Fruit fly (Drosophila melanogaster): ENCODE results near the gene Sgs4.

Sgs4 gene

DNA sequence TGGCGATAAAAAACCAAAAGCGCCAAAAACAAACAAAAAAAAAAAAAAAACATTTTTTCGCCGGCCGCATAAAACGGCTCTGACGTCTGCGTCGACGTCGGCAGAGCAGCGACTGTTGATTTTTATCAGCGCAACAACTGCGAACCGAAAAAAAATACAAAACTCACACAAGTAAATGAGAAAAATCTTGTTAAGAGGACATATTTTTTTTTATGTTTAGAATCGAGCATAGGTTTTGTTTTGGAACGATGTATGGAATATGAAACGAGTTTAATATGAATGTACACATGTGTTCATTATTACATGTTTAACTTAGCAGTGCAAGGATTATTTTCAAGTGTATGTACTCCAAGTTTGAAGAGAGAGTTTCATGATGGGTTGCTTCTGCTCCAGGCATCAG is 46.1 kb downstream of the Sgs4 start:
- no peak for TF ChIP-seq CG33557 (GFP tag; optimal IDR thresholded peaks at IDR 0.05)
- TF ChIP-seq CG14667 (GFP tag; IDR thresholded peaks at IDR 0.05) = no peak
- no peak for TF ChIP-seq ATbp (GFP tag; optimal IDR thresholded peaks at IDR 0.05)
- no peak for TF ChIP-seq CG4820 (GFP tag; optimal IDR thresholded peaks at IDR 0.05)
- TF ChIP-seq Med (GFP tag) = peak; percentile 17
- TF ChIP-seq row (GFP tag; IDR thresholded peaks at IDR 0.05) = peak; percentile 8; the same call in 1 of the 3 replicates
- no peak for TF ChIP-seq CG34376 (GFP tag; optimal IDR thresholded peaks at IDR 0.05)
- TF ChIP-seq Hmr (GFP tag; optimal IDR thresholded peaks at IDR 0.05) = no peak
- TF ChIP-seq CG15479 (GFP tag; optimal IDR thresholded peaks at IDR 0.05) = no peak
- TF ChIP-seq CG6854 (GFP tag; optimal IDR thresholded peaks at IDR 0.05) = no peak
- no peak for TF ChIP-seq H2.0 (GFP tag; IDR thresholded peaks at IDR 0.05)
- TF ChIP-seq sqz (GFP tag; optimal IDR thresholded peaks at IDR 0.05) = peak; percentile 6
- TF ChIP-seq Hr51 (GFP tag; optimal IDR thresholded peaks at IDR 0.05) = peak in 1 of 2 experiments; percentile 22
- no peak for TF ChIP-seq cato (GFP tag; optimal IDR thresholded peaks at IDR 0.05; ENCODE audit: borderline replicate concordance)
- no peak for TF ChIP-seq CG9932 (GFP tag; IDR thresholded peaks at IDR 0.05)
- no peak for TF ChIP-seq cad (GFP tag; optimal IDR thresholded peaks at IDR 0.05)
- peak; percentile 88 for TF ChIP-seq Adf1 (GFP tag; IDR thresholded peaks at IDR 0.05)
- no peak for TF ChIP-seq dpn (GFP tag; optimal IDR thresholded peaks at IDR 0.05)
- no peak for TF ChIP-seq CG4424 (GFP tag; optimal IDR thresholded peaks at IDR 0.05)

DNA sequence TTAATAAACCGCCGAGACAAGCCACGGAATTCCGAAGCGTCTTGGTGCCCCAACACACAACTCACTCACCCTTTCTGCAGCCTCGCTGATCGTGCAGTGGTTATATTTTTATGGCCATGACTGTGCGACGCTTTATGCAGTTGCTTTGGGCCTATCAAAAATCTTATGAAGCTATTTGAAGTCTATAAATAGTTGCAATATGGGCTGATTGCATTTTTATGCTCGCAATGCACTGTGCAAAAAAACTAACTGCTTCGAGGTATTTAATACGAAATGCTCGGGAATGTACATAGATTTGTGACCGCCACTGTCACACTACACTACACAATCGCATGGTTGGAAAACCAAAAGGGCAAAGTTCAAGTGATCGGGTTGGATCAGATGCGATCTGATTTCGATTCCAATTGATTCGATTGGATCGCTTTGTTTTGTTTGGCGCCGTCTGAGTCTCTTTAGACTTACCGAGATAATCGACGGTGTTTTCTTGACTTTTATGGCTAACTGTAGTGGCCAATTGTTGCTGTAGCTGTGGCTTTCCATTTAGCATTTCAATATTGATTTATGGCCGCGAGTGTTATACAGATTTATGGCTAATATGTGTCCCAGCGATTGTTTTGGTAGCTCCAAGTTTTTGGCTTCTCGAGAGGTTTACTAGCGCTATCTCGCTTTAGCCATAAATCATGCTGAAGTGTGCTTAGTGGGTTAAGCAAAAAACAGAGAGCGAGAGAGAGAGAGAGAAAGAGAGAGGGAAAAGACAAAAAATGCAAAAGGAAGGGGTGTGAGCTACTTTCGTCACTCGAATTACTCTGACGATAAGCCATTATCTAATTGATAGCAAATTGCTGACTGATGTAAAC is 47.8 kb downstream of the Sgs4 start:
- TF ChIP-seq CG1792 (GFP tag; optimal IDR thresholded peaks at IDR 0.05) (no peak), CG8388 (GFP tag; optimal IDR thresholded peaks at IDR 0.05) (peak; percentile 26), Jarid2 (GFP tag; optimal IDR thresholded peaks at IDR 0.05) (no peak), Lpt (GFP tag; optimal IDR thresholded peaks at IDR 0.05) (no peak), wor (GFP tag; IDR thresholded peaks at IDR 0.05) (peak; percentile 30; the same call in 1 of the 2 replicates), tx (GFP tag; optimal IDR thresholded peaks at IDR 0.05) (no peak), CG30403 (GFP tag; optimal IDR thresholded peaks at IDR 0.05) (peak; percentile 5), br (optimal IDR thresholded peaks at IDR 0.05) (no peak), CG2120 (GFP tag; optimal IDR thresholded peaks at IDR 0.05) (no peak), CG18599 (GFP tag; optimal IDR thresholded peaks at IDR 0.05) (no peak), zen2 (GFP tag; IDR thresholded peaks at IDR 0.05; ENCODE audit: partially characterized antibody) (no peak), twi (tag; optimal IDR thresholded peaks at IDR 0.05) (no peak), CG13894 (tag; optimal IDR thresholded peaks at IDR 0.05) (peak; percentile 6), CG6683 (GFP tag; optimal IDR thresholded peaks at IDR 0.05) (no peak), kay (GFP tag; optimal IDR thresholded peaks at IDR 0.05) (no peak), Hr3 (GFP tag; optimal IDR thresholded peaks at IDR 0.05) (no peak), CG10565 (GFP tag; optimal IDR thresholded peaks at IDR 0.05) (no peak), E2f1 (GFP tag; IDR thresholded peaks at IDR 0.05) (no peak), sim (GFP tag; IDR thresholded peaks at IDR 0.05) (no peak), cg (GFP tag; optimal IDR thresholded peaks at IDR 0.05) (no peak), Rfx (GFP tag; IDR thresholded peaks at IDR 0.05) (0 out of 2 replicates have a peak, but pooled peaks have one; percentile 23), gem (tag; optimal IDR thresholded peaks at IDR 0.05) (peak; percentile 40), mirr (GFP tag; optimal IDR thresholded peaks at IDR 0.05) (peak; percentile 23), ranshi (GFP tag; IDR thresholded peaks at IDR 0.05) (0 out of 2 replicates have a peak, but pooled peaks have one; percentile 4), Hr51 (GFP tag; optimal IDR thresholded peaks at IDR 0.05) (peak in 1 of 2 experiments; percentile 8), Hr39 (optimal IDR thresholded peaks at IDR 0.05) (no peak), CG5180 (GFP tag; optimal IDR thresholded peaks at IDR 0.05) (no peak), CG13296 (GFP tag; optimal IDR thresholded peaks at IDR 0.05) (no peak), Meics (GFP tag; optimal IDR thresholded peaks at IDR 0.05) (peak; percentile 23), MESR4 (GFP tag; optimal IDR thresholded peaks at IDR 0.05) (no peak), corto (GFP tag; optimal IDR thresholded peaks at IDR 0.05) (no peak)

Measured in whole organism, embryonic.